Worm (Caenorhabditis elegans) whole organism, L2 larva: ENCODE results near the gene ZK353.4.

Source experiments
- elt-1 ChIP-seq: fragments of 150-350 bp; optimal IDR thresholded peaks from 2 replicates; lab custom pipeline; 2014; ENCODE audit warnings: missing biosample characterization, missing genetic modification characterization
- fos-1 ChIP-seq: fragments of 150-350 bp; optimal IDR thresholded peaks from 2 replicates; lab custom pipeline; 2014; ENCODE audit warnings: missing biosample characterization, missing genetic modification characterization
- lin-39 ChIP-seq: fragments of 150-350 bp; optimal IDR thresholded peaks from 2 replicates; lab custom pipeline; 2014; ENCODE audit warnings: missing biosample characterization, missing genetic modification reagents, missing genetic modification characterization
- nhr-12 ChIP-seq: fragments of 150-350 bp; optimal IDR thresholded peaks from 2 replicates; lab custom pipeline; 2014; ENCODE audit warnings: missing biosample characterization, missing genetic modification characterization
- ztf-1 ChIP-seq: fragments of 200-800 bp; sonication (Bioruptor generic); conservative IDR thresholded peaks from 2 replicates; pipeline ENCODE4 v1.3.6; 2022; ENCODE audit warnings: missing genetic modification characterization, missing compliant biosample characterization

- TF ChIP-seq fos-1 (tag; lab: Kevin White, UChicago) (no peak), nhr-12 (tag; lab: Kevin White, UChicago) (no peak), elt-1 (tag; lab: Kevin White, UChicago) (no peak), lin-39 (no peak), ztf-1 (GFP tag; lab: Robert Waterston, UW) (no peak)
Measured at ce11 chrIII:8371595-8372305, 17.7 kb downstream of the ZK353.4 start, which contains the start of gene lmbr-1.
